Worm (Caenorhabditis elegans) whole organism, early embryonic: ENCODE results near the gene daf-3.

Source experiments
- B0310.2 ChIP-seq: sonication (generic microtip); optimal IDR thresholded peaks from 2 replicates; lab custom pipeline; 2016; ENCODE audit warnings: mild to moderate bottlenecking, missing genetic modification characterization, missing compliant biosample characterization
- F13C5.2 ChIP-seq: sonication (generic microtip); optimal IDR thresholded peaks from 2 replicates; lab custom pipeline; 2017; ENCODE audit warnings: mild to moderate bottlenecking, missing genetic modification characterization, inconsistent platforms, missing compliant biosample characterization
- aly-1 ChIP-seq: sonication (generic microtip); optimal IDR thresholded peaks from 2 replicates; lab custom pipeline; 2016; ENCODE audit warnings: missing genetic modification characterization, missing compliant biosample characterization
- ama-1 ChIP-seq: fragments of 150-350 bp; optimal IDR thresholded peaks from 2 replicates; lab custom pipeline; 2014
- ceh-13 ChIP-seq: fragments of 200-800 bp; sonication (Bioruptor generic); optimal IDR thresholded peaks from 2 replicates; lab custom pipeline; 2018; ENCODE audit warnings: mild to moderate bottlenecking, missing genetic modification characterization, missing compliant biosample characterization
- ceh-36 ChIP-seq: sonication (generic microtip); optimal IDR thresholded peaks from 2 replicates; lab custom pipeline; 2016; ENCODE audit warnings: missing genetic modification characterization, inconsistent platforms, missing compliant biosample characterization
- ets-7 ChIP-seq: sonication (generic microtip); optimal IDR thresholded peaks from 2 replicates; lab custom pipeline; 2016; ENCODE audit warnings: missing genotype, missing genetic modification characterization, missing compliant biosample characterization
- flt-1 ChIP-seq: fragments of 200-800 bp; sonication (Bioruptor generic); IDR thresholded peaks from 2 replicates; pipeline ENCODE4 v1.3.6; 2022; ENCODE audit warnings: missing genetic modification characterization, missing compliant biosample characterization
- hmbx-1 ChIP-seq: sonication (generic microtip); optimal IDR thresholded peaks from 2 replicates; lab custom pipeline; 2016; ENCODE audit warnings: mild to moderate bottlenecking, missing genetic modification characterization, missing compliant biosample characterization
- hmg-4 ChIP-seq: fragments of 200-800 bp; sonication (Bioruptor generic); optimal IDR thresholded peaks from 2 replicates; lab custom pipeline; 2018; ENCODE audit warnings: mild to moderate bottlenecking, missing genetic modification characterization, missing compliant biosample characterization
- hnd-1 ChIP-seq: sonication (generic microtip); optimal IDR thresholded peaks from 2 replicates; lab custom pipeline; 2016; ENCODE audit warnings: missing genetic modification characterization, missing compliant biosample characterization
- pes-1 ChIP-seq: fragments of 200-800 bp; sonication (Bioruptor generic); IDR thresholded peaks from 2 replicates; pipeline ENCODE4 v1.3.6; 2022; ENCODE audit warnings: missing genetic modification reagents, missing genetic modification characterization, missing compliant biosample characterization
- scrt-1 ChIP-seq: fragments of 200-800 bp; sonication (Bioruptor generic); IDR thresholded peaks from 2 replicates; pipeline ENCODE4 v1.3.6; 2022; ENCODE audit warnings: missing genetic modification characterization, missing compliant biosample characterization
- sea-1 ChIP-seq: fragments of 200-800 bp; sonication (Bioruptor generic); conservative IDR thresholded peaks from 2 replicates; pipeline ENCODE4 v1.3.6; 2022; ENCODE audit warnings: missing genetic modification characterization, missing compliant biosample characterization
- tbx-11 ChIP-seq: fragments of 200-800 bp; sonication (Bioruptor generic); IDR thresholded peaks from 2 replicates; pipeline ENCODE4 v1.3.6; 2022; ENCODE audit warnings: missing genetic modification characterization, missing compliant biosample characterization
- tbx-37 ChIP-seq: fragments of 200-800 bp; sonication (Bioruptor generic); conservative IDR thresholded peaks from 2 replicates; pipeline ENCODE4 v1.3.6; 2022; ENCODE audit warnings: missing genetic modification reagents, missing genetic modification characterization, missing compliant biosample characterization
- tra-4 ChIP-seq: sonication (generic microtip); optimal IDR thresholded peaks from 2 replicates; lab custom pipeline; 2017; ENCODE audit warnings: missing genetic modification characterization, missing compliant biosample characterization

daf-3 gene

DNA sequence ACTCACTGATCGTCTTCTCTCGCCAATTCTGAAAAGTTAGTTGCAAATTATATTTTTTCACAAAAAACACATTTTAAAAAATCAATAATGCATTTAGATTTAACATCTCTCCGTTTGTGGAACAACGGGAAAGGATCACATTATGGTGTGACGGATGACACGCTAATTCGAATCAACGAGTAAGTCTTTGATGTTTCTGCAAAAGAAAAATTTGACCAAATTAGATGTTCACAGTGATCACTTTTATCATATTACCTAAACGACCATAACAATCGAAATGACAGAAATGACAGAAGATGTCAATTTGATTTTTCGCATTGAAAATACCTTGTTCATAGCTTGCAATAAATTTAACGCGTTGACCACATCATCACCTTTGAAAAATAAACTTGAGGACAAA is 36.1 kb upstream of the daf-3 start:
- no peak for TF ChIP-seq hmg-4
- TF ChIP-seq ceh-36 (tag; lab: Kevin White, UChicago), result no peak
- TF ChIP-seq ets-7 (tag; lab: Kevin White, UChicago), result no peak
- TF ChIP-seq aly-1, result no peak
- TF ChIP-seq tra-4 (tag; lab: Kevin White, UChicago), result no peak
- no peak for TF ChIP-seq B0310.2 (tag; lab: Kevin White, UChicago)
- no peak for TF ChIP-seq tbx-37 (GFP tag; lab: Robert Waterston, UW)
- TF ChIP-seq hnd-1, result no peak
- TF ChIP-seq flt-1 (GFP tag; lab: Robert Waterston, UW), result no peak

DNA sequence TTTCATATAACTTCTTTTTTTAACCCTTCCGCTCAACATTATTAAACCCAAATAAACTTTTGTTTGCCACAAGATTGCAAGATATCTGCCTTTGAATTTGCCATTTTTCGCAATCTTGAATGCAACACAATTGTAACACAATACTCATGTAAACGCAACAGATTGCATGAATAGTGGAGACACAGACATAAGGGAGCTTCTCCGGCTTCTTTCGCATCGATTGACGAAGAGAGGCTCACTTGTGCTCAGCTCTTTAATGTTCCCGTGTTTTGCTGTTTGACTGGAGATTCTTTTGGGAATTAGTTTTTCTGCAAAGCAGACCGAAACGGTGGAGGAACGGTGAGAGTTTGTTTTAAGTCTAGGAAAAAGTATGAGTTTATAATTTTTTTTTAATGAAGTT is 34.1 kb upstream of the daf-3 start, which contains the start of gene F56F10.2:
TSS of gene F56F10.2 (plus strand) at position 215 of the 400 bp plus-strand sequence.
- TF ChIP-seq ceh-36 (tag; lab: Kevin White, UChicago) (no peak), F13C5.2 (tag; lab: Kevin White, UChicago) (peak; percentile 31)

DNA sequence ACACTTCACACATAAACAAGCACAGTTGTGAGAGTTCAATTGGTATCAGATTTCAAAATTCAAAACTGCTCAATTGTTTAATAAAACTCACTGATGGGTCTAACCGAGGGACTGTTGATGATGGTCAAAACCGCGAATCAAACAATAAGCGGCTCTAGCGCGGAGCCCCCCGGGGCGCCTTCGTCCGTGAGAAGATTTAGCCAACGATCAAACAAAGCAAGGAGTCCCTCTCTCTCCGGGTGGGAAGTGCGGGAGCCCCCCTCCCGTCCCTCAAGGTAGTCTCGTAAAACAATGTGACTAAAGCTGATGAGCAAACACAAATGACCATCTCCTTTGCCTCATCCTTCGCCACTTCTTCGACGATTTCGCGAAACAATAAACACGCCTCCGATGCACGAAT is 32.4 kb upstream of the daf-3 start:
- no peak for TF ChIP-seq tra-4 (tag; lab: Kevin White, UChicago)
- TF ChIP-seq scrt-1, result no peak
- no peak for TF ChIP-seq tbx-37 (GFP tag; lab: Robert Waterston, UW)
- TF ChIP-seq aly-1, result no peak

DNA sequence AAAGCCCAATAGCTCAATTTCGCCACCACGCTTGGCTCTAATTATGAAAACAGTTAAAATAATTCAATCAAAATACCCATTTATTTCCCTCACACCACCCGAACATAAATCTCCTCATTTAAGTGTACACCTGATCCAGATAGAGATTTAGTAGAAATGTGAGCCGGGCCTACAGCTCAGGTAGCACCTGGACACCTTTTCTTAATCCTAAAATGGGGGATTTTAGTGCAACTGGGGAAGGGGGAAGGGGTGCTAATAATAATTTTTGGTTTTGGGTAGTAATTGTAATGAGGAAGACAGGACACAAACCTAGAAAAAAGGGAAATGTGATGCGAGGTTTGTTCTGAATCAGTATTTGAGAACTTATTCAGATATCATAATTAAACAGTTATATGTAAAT is 28.3 kb upstream of the daf-3 start:
- no peak for TF ChIP-seq F13C5.2 (tag; lab: Kevin White, UChicago)
- peak; percentile 36 for TF ChIP-seq ceh-36 (tag; lab: Kevin White, UChicago)
- no peak for TF ChIP-seq B0310.2 (tag; lab: Kevin White, UChicago)
- no peak for TF ChIP-seq ama-1 (lab: Kevin White, UChicago)
- TF ChIP-seq tbx-11 (GFP tag; lab: Robert Waterston, UW), result no peak
- no peak for TF ChIP-seq flt-1 (GFP tag; lab: Robert Waterston, UW)

DNA sequence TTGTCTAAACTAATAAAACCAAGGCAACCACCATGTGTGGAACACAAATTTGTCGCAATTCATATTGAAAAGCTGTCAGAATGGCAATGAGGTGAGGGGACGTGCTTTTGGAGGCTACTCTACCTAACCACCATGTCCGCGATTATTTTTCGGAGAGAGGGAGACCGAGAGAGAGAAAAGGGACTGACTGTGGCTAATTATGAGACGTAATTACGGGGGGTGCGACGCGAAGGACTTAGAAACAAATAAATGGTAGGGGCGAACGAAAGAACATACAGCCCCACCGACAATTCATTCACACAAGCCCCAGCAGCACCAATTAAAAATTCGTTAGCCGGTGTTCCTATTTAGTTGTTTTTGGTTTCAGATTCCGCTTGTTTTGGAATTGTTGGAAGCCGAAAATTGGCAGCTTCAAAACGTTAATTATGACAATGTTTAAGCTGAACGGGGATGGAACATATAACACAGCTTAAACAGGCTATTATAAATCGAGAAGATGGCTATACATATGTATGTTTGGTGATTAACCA is 27.5 kb upstream of the daf-3 start:
- TF ChIP-seq scrt-1, result 0 out of 2 replicates have a peak, but pooled peaks have one; percentile 16
- TF ChIP-seq hmg-4, result peak; percentile 60
- no peak for TF ChIP-seq hmbx-1

DNA sequence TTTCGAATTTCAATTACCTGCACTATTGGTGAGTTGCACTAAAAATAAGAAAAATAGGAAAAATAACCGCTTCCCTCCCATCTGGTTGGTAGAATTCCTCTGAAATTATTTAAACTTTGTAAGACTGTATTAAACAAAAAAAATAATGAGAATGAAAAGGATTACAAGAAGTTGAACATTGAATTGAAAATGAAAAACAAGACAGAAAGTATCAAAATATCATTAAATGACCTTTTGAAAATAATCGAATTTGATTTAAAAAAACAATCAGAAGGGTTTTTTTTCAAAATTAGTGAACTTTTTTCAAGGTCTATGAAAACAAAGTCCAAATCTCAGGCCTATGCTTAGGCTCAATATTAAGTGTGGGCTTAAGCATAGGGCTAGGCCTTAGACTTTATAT is 26.1 kb upstream of the daf-3 start, which contains the start of gene igcm-1:
TSS of gene igcm-1 (minus strand) at position 101 of the 400 bp plus-strand sequence.
- TF ChIP-seq sea-1 (GFP tag; lab: Robert Waterston, UW), result no peak
- TF ChIP-seq tbx-37 (GFP tag; lab: Robert Waterston, UW), result no peak
- no peak for TF ChIP-seq ceh-13 (GFP tag; lab: Kevin White, UChicago)
- no peak for TF ChIP-seq pes-1
- no peak for TF ChIP-seq ets-7 (tag; lab: Kevin White, UChicago)
- TF ChIP-seq tra-4 (tag; lab: Kevin White, UChicago), result no peak
- no peak for TF ChIP-seq aly-1
- no peak for TF ChIP-seq flt-1 (GFP tag; lab: Robert Waterston, UW)
- no peak for TF ChIP-seq B0310.2 (tag; lab: Kevin White, UChicago)

DNA sequence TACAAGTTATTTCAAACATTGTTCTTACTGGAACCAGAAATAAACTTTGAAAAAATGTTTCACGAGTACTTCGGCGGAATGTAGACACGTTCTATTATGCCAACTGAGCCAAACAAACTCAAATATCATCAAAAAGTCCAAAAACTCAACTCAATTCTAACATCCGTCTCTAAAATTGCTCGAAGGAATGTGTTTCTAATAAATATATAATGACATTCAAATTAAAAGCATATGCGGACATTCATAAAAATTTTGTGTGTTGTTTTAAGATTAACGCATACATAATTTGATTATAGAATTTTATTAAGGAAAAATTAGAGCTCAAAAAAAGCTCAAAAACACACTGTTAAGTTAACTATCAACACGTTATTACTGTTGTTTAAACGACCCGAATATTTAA is 20.2 kb upstream of the daf-3 start:
- TF ChIP-seq pes-1 (no peak), tbx-37 (GFP tag; lab: Robert Waterston, UW) (no peak), F13C5.2 (tag; lab: Kevin White, UChicago) (no peak), flt-1 (GFP tag; lab: Robert Waterston, UW) (no peak), hnd-1 (no peak), ceh-13 (GFP tag; lab: Kevin White, UChicago) (no peak), scrt-1 (no peak), sea-1 (GFP tag; lab: Robert Waterston, UW) (no peak), hmg-4 (no peak), ceh-36 (tag; lab: Kevin White, UChicago) (no peak), B0310.2 (tag; lab: Kevin White, UChicago) (no peak), tra-4 (tag; lab: Kevin White, UChicago) (no peak), ama-1 (lab: Kevin White, UChicago) (no peak), hmbx-1 (no peak), tbx-11 (GFP tag; lab: Robert Waterston, UW) (no peak), aly-1 (no peak), ets-7 (tag; lab: Kevin White, UChicago) (no peak)

DNA sequence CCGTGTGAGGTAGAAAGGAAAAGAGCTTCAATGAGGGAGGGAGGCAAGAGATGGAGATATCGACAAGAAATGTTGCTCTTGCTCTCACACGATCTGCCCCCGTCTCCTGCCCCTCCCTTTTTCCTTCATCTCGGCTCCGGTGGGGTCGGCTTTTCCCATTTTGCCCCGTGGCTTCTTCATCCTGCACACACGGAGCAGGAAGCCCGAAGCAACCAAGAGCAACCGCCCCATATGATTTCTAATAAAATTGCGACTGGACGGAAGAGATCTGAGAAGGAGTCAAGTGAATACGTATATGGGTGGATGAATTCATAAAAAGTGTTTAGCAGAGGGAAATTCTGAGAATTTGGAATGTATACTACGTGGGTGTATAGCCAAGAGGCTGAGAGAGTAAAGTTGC is 19.4 kb upstream of the daf-3 start:
- TF ChIP-seq hmbx-1, result no peak
- no peak for TF ChIP-seq flt-1 (GFP tag; lab: Robert Waterston, UW)
- no peak for TF ChIP-seq ceh-36 (tag; lab: Kevin White, UChicago)
- no peak for TF ChIP-seq ceh-13 (GFP tag; lab: Kevin White, UChicago)
- no peak for TF ChIP-seq sea-1 (GFP tag; lab: Robert Waterston, UW)
- TF ChIP-seq pes-1, result no peak
- no peak for TF ChIP-seq scrt-1
- no peak for TF ChIP-seq F13C5.2 (tag; lab: Kevin White, UChicago)
- no peak for TF ChIP-seq tbx-11 (GFP tag; lab: Robert Waterston, UW)
- no peak for TF ChIP-seq tbx-37 (GFP tag; lab: Robert Waterston, UW)
- TF ChIP-seq hnd-1, result no peak
- no peak for TF ChIP-seq ets-7 (tag; lab: Kevin White, UChicago)
- no peak for TF ChIP-seq ama-1 (lab: Kevin White, UChicago)
- TF ChIP-seq hmg-4, result no peak

DNA sequence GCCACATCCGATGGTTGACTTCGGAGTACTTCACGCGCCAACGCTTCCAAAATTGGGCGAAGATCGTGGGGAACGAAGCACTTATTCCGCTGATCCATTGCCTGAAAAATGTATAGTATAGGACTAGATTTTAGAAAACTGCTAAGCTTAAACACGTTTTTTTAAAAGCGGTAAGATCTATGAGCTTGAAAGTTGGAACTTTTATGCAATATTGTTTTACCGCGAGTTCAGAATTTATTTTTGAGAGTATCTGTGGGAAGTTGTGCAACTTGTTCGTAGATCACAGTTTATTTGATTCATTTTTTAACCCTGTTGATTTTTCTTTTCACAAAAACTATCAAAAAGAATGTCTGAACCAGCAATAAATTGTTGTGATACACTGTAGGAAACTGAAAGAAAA is 16.1 kb upstream of the daf-3 start, which contains the start of gene F39H12.3:
TSS of gene F39H12.3 (minus strand) at position 101 of the 400 bp plus-strand sequence.
- TF ChIP-seq B0310.2 (tag; lab: Kevin White, UChicago) (no peak), pes-1 (no peak), hmbx-1 (no peak), aly-1 (no peak), scrt-1 (no peak), hnd-1 (no peak), tbx-11 (GFP tag; lab: Robert Waterston, UW) (no peak), ceh-36 (tag; lab: Kevin White, UChicago) (no peak), ama-1 (lab: Kevin White, UChicago) (no peak), sea-1 (GFP tag; lab: Robert Waterston, UW) (no peak), tra-4 (tag; lab: Kevin White, UChicago) (no peak), F13C5.2 (tag; lab: Kevin White, UChicago) (no peak), ceh-13 (GFP tag; lab: Kevin White, UChicago) (no peak)
